Fruit fly (Drosophila melanogaster) Kc167 (cell line): ENCODE results near the gene CG14220.

Experiments
- h ChIP-seq: fragments of >200 bp; optimal IDR thresholded peaks from 3 replicates; lab custom pipeline; 2018; ENCODE audit warnings: missing external identifiers
- insv ChIP-seq: fragments of >200 bp; optimal IDR thresholded peaks from 3 replicates; lab custom pipeline; 2018; ENCODE audit warnings: missing external identifiers
- psq ChIP-seq: fragments of >200 bp; optimal IDR thresholded peaks from 2 replicates; lab custom pipeline; 2017; ENCODE audit warnings: missing external identifiers
- ttk ChIP-seq: sonication (Bioruptor generic); optimal IDR thresholded peaks from 2 replicates; lab custom pipeline; 2017; ENCODE audit warnings: missing external identifiers

DNA sequence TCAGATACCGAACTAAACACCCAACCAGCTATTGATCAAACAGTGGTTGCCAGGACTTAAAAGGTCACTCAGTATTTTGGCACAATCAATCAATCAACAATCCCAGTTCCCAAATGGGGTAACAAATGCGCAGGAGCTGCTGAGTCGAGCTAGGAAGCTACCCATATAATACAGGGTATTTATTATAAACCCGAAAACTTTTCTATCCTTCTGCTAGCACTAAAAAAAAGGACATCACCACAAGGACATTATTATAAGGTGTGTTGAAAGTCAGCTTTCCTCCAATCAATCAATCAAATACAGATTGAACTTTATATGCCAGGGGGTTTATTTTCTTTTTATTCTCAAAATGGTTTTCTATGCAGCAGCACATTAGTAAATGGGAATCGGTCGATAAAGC, 19.5 kb upstream of the CG14220 start, which contains the start of gene CG14221:
- TF ChIP-seq h (lab: Kevin White, UChicago): no peak
- no peak for TF ChIP-seq insv (lab: Kevin White, UChicago)
- TF ChIP-seq ttk: no peak
- TF ChIP-seq psq: no peak
